Worm (Caenorhabditis elegans): ENCODE results near the gene ccdc-12.

Gene ccdc-12

ce11 chrIV:2495118-2495785 lies at the start of gene ccdc-12, which contains the start of gene Y69A2AR.18:
Gene ccdc-12 (minus strand): TSS chrIV:2495174.
Gene Y69A2AR.18 (plus strand): TSS chrIV:2495735.
- TF ChIP-seq flh-1 (GFP tag; optimal IDR thresholded peaks at IDR 0.05): no peak
- TF ChIP-seq blmp-1 (tag; optimal IDR thresholded peaks at IDR 0.05): no peak
- TF ChIP-seq lin-32 (GFP tag; optimal IDR thresholded peaks at IDR 0.05): no peak
- TF ChIP-seq pha-4 (tag; optimal IDR thresholded peaks at IDR 0.05): peak; percentile 34
- no peak for TF ChIP-seq snpc-4 (tag; optimal IDR thresholded peaks at IDR 0.05)
- TF ChIP-seq nhr-12 (tag; optimal IDR thresholded peaks at IDR 0.05): no peak
- peak; percentile 97 for TF ChIP-seq lsy-2 (tag; optimal IDR thresholded peaks at IDR 0.05)
- peak; percentile 23 for TF ChIP-seq hlh-1 (tag; optimal IDR thresholded peaks at IDR 0.05)
- peak; percentile 18 for TF ChIP-seq lin-13 (tag; optimal IDR thresholded peaks at IDR 0.05)

ce11 chrIV:2542001-2542400 lies 47.0 kb upstream of the ccdc-12 start, which contains the start of gene sprr-3:
Gene sprr-3 (plus strand): TSS chrIV:2542301.
- TF ChIP-seq sptf-1 (tag; optimal IDR thresholded peaks at IDR 0.05) (no peak), mep-1 (tag; optimal IDR thresholded peaks at IDR 0.05) (no peak), nhr-12 (tag; optimal IDR thresholded peaks at IDR 0.05) (no peak), ceh-43 (GFP tag; optimal IDR thresholded peaks at IDR 0.05) (no peak), nhr-28 (tag; optimal IDR thresholded peaks at IDR 0.05) (no peak), cnd-1 (tag; optimal IDR thresholded peaks at IDR 0.05) (no peak), lsy-2 (tag; optimal IDR thresholded peaks at IDR 0.05) (no peak)

- no peak for TF ChIP-seq elt-1 (tag; optimal IDR thresholded peaks at IDR 0.05; ENCODE audit: borderline replicate concordance, insufficient read depth)
- TF ChIP-seq ces-1 (GFP tag; optimal IDR thresholded peaks at IDR 0.05): peak; percentile 89
Measured at ce11 chrIV:2537741-2538140, 42.8 kb upstream of the ccdc-12 start.

ce11 chrIV:2530285-2530684 lies 35.3 kb upstream of the ccdc-12 start:
- no peak for TF ChIP-seq mls-2 (tag; optimal IDR thresholded peaks at IDR 0.05)
- no peak for TF ChIP-seq hlh-1 (tag; optimal IDR thresholded peaks at IDR 0.05)
- no peak for TF ChIP-seq nhr-2 (tag; optimal IDR thresholded peaks at IDR 0.05)
- TF ChIP-seq elt-1 (tag; optimal IDR thresholded peaks at IDR 0.05; ENCODE audit: borderline replicate concordance, insufficient read depth): no peak
- TF ChIP-seq tbx-8 (GFP tag; optimal IDR thresholded peaks at IDR 0.05): no peak
- no peak for TF ChIP-seq mep-1 (tag; optimal IDR thresholded peaks at IDR 0.05)
- no peak for TF ChIP-seq ham-2 (GFP tag; optimal IDR thresholded peaks at IDR 0.05)
- no peak for TF ChIP-seq lin-32 (GFP tag; optimal IDR thresholded peaks at IDR 0.05)
- TF ChIP-seq mab-5 (tag; optimal IDR thresholded peaks at IDR 0.05): no peak
- no peak for TF ChIP-seq unc-62 (GFP tag; optimal IDR thresholded peaks at IDR 0.05)
- no peak for TF ChIP-seq ztf-11 (tag; optimal IDR thresholded peaks at IDR 0.05)

- TF ChIP-seq unc-39 (tag; optimal IDR thresholded peaks at IDR 0.05) (no peak), elt-1 (tag; optimal IDR thresholded peaks at IDR 0.05; ENCODE audit: borderline replicate concordance, insufficient read depth) (no peak), tbx-8 (GFP tag; optimal IDR thresholded peaks at IDR 0.05) (no peak), hlh-1 (tag; optimal IDR thresholded peaks at IDR 0.05) (no peak), elt-3 (tag; optimal IDR thresholded peaks at IDR 0.05) (no peak), nhr-2 (tag; optimal IDR thresholded peaks at IDR 0.05) (no peak)
Measured at ce11 chrIV:2529281-2529680, 34.3 kb upstream of the ccdc-12 start.

- TF ChIP-seq snpc-4 (tag; optimal IDR thresholded peaks at IDR 0.05): no peak
- TF ChIP-seq unc-120 (tag; optimal IDR thresholded peaks at IDR 0.05; ENCODE audit: poor library complexity, severe bottlenecking): no peak
- TF ChIP-seq blmp-1 (tag; optimal IDR thresholded peaks at IDR 0.05): no peak
- no peak for TF ChIP-seq ceh-39 (tag; optimal IDR thresholded peaks at IDR 0.05)
- TF ChIP-seq nhr-2 (tag; optimal IDR thresholded peaks at IDR 0.05): no peak
- no peak for TF ChIP-seq sptf-1 (tag; optimal IDR thresholded peaks at IDR 0.05)
- TF ChIP-seq nhr-237 (tag; optimal IDR thresholded peaks at IDR 0.05): no peak
- TF ChIP-seq sem-2 (GFP tag; optimal IDR thresholded peaks at IDR 0.05): no peak
- no peak for TF ChIP-seq lsy-2 (tag; optimal IDR thresholded peaks at IDR 0.05)
- no peak for TF ChIP-seq elt-1 (tag; optimal IDR thresholded peaks at IDR 0.05; ENCODE audit: borderline replicate concordance, insufficient read depth)
- no peak for TF ChIP-seq M03D4.4 (tag; optimal IDR thresholded peaks at IDR 0.05)
- TF ChIP-seq bed-3 (GFP tag; optimal IDR thresholded peaks at IDR 0.05): no peak
- no peak for TF ChIP-seq flh-1 (GFP tag; optimal IDR thresholded peaks at IDR 0.05)
- TF ChIP-seq lin-13 (tag; optimal IDR thresholded peaks at IDR 0.05): no peak
- TF ChIP-seq ztf-11 (tag; optimal IDR thresholded peaks at IDR 0.05): no peak
- TF ChIP-seq nhr-76 (tag; optimal IDR thresholded peaks at IDR 0.05): no peak
- no peak for TF ChIP-seq drap-1 (GFP tag; optimal IDR thresholded peaks at IDR 0.05)
Measured at ce11 chrIV:2526836-2527235, 31.9 kb upstream of the ccdc-12 start.

Data from whole organism, mixed stage, embryonic.